Fruit fly (Drosophila melanogaster): Measurements from ENCODE around the gene CG8112.

Gene CG8112

DNA sequence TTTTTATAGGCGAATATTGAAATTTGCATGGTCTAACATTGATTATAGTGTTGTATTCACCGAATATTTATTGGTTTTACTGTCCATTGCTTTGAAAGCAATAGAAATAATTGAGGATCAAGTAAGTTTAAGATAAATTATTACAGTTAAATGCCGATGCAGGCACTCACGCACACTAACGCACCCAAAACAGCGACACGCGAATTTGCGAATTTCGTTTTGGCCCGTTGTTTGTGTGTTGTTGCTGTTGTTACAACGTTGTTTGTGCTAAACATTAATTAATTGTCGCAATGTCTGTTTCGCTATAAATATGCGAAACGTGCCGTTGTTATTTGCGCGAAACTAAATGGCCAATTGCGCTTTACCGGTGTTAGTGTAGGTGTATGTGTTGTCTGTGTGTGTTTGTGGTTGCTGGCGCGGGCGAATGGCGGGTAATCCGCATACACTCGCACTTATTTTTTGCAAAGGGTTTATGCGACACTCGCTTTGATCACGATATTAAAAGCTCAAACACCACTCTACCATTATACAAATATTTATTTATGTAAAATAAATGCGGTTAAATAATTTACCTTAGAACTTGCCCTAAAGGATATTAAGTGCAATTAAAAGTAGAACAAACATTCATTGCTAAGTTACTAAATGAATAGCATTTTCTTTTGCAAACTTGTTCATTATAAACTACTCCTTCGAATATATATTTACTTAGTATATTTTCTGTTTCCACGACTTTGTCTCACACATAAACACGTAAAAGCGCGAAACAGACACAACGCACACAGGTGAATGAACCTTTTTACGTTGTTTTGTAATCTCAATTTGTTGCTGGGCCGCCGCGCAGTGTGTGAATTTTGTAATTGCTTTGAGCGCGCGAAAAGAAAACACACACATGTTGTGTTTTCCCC lies 35.4 kb downstream of the CG8112 start:
- TF ChIP-seq Lpt (GFP tag; optimal IDR thresholded peaks at IDR 0.05) (peak; percentile 69), CG9139 (GFP tag; optimal IDR thresholded peaks at IDR 0.05) (peak; percentile 35), Eip93F (GFP tag; optimal IDR thresholded peaks at IDR 0.05) (peak; percentile 59), net (GFP tag; optimal IDR thresholded peaks at IDR 0.05) (peak; percentile 89), Sox102F (GFP tag; optimal IDR thresholded peaks at IDR 0.05) (peak; percentile 86), CG3032 (tag; optimal IDR thresholded peaks at IDR 0.05) (peak; percentile 77), Sox14 (GFP tag; optimal IDR thresholded peaks at IDR 0.05) (peak; percentile 75), Met (GFP tag; optimal IDR thresholded peaks at IDR 0.05) (peak; percentile 87), Smox (GFP tag; optimal IDR thresholded peaks at IDR 0.05) (peak; percentile 88), Gug (GFP tag; IDR thresholded peaks at IDR 0.05) (peak; percentile 50), CG34406 (GFP tag; optimal IDR thresholded peaks at IDR 0.05) (peak; percentile 88), dac (GFP tag; optimal IDR thresholded peaks at IDR 0.05) (peak; percentile 73), CG6276 (GFP tag; optimal IDR thresholded peaks at IDR 0.05) (peak; percentile 85), CG6854 (GFP tag; optimal IDR thresholded peaks at IDR 0.05) (peak; percentile 33), CG1621 (tag; optimal IDR thresholded peaks at IDR 0.05) (no peak), lz (GFP tag; optimal IDR thresholded peaks at IDR 0.05) (peak; percentile 84), Hr39 (GFP tag; optimal IDR thresholded peaks at IDR 0.05) (peak; percentile 74), Ets96B (tag; optimal IDR thresholded peaks at IDR 0.05) (peak; percentile 64), CG32006 (GFP tag; optimal IDR thresholded peaks at IDR 0.05) (peak; percentile 89), OdsH (GFP tag; optimal IDR thresholded peaks at IDR 0.05) (peak; percentile 86), Hr38 (GFP tag; optimal IDR thresholded peaks at IDR 0.05) (no peak), CG6792 (GFP tag; optimal IDR thresholded peaks at IDR 0.05) (peak; percentile 77), svp (GFP tag) (peak; percentile 89), achi (GFP tag; optimal IDR thresholded peaks at IDR 0.05) (peak; percentile 74), cyc (GFP tag; optimal IDR thresholded peaks at IDR 0.05) (peak; percentile 77), Eip78C (GFP tag) (peak; percentile 96), Hr4 (GFP tag; optimal IDR thresholded peaks at IDR 0.05) (peak; percentile 80), CG6163 (GFP tag; IDR thresholded peaks at IDR 0.05) (peak; percentile 76), topi (GFP tag; optimal IDR thresholded peaks at IDR 0.05) (peak; percentile 87), esn (GFP tag; optimal IDR thresholded peaks at IDR 0.05) (peak; percentile 90), CG10669 (GFP tag; optimal IDR thresholded peaks at IDR 0.05) (peak; percentile 57), CG11294 (GFP tag; IDR thresholded peaks at IDR 0.05) (peak; percentile 57; the same call in 1 of the 2 replicates), dsx (GFP tag; optimal IDR thresholded peaks at IDR 0.05; ENCODE audit: poor library complexity, severe bottlenecking) (peak; percentile 72), fkh (GFP tag; optimal IDR thresholded peaks at IDR 0.05) (no peak), CG8632 (GFP tag; optimal IDR thresholded peaks at IDR 0.05) (peak; percentile 84), pdm3 (GFP tag; optimal IDR thresholded peaks at IDR 0.05) (peak; percentile 85), CG8119 (GFP tag; IDR thresholded peaks at IDR 0.05) (peak; percentile 81), ss (GFP tag; optimal IDR thresholded peaks at IDR 0.05) (peak; percentile 49 to 76), vri (GFP tag; optimal IDR thresholded peaks at IDR 0.05) (peak; percentile 70), fd59A (GFP tag; optimal IDR thresholded peaks at IDR 0.05) (peak; percentile 63), CG4318 (GFP tag; optimal IDR thresholded peaks at IDR 0.05) (peak; percentile 67), salr (GFP tag; optimal IDR thresholded peaks at IDR 0.05) (peak; percentile 1 to 80), Sox15 (GFP tag; optimal IDR thresholded peaks at IDR 0.05) (peak; percentile 71), CG11762 (GFP tag; optimal IDR thresholded peaks at IDR 0.05; ENCODE audit: insufficient read depth) (peak; percentile 68), CG8319 (GFP tag; optimal IDR thresholded peaks at IDR 0.05) (peak; percentile 71), Eip75B (GFP tag; optimal IDR thresholded peaks at IDR 0.05) (peak; percentile 77), CG6808 (GFP tag; optimal IDR thresholded peaks at IDR 0.05) (peak; percentile 75), fd85E (GFP tag; optimal IDR thresholded peaks at IDR 0.05) (no peak), CG16779 (tag; optimal IDR thresholded peaks at IDR 0.05) (peak; percentile 72), CG31627 (GFP tag; optimal IDR thresholded peaks at IDR 0.05) (peak; percentile 79)
